Fruit fly (Drosophila melanogaster) whole organism, adult: ENCODE data around the gene Brd7-9.

Experiments
- CG11617 ChIP-seq: fragments of 200-800 bp; sonication (Bioruptor generic); optimal IDR thresholded peaks from 2 replicates; lab custom pipeline; 2017; ENCODE audit warnings: mild to moderate bottlenecking, missing biosample characterization, missing genetic modification reagents, missing genetic modification characterization
- CG12768 ChIP-seq: fragments of 200-800 bp; sonication (Bioruptor generic); optimal IDR thresholded peaks from 2 replicates; lab custom pipeline; 2017; ENCODE audit warnings: missing biosample characterization, missing genetic modification characterization, mild to moderate bottlenecking, moderate library complexity, missing genetic modification reagents
- CG14711 ChIP-seq: fragments of 200-800 bp; sonication (Bioruptor generic); optimal IDR thresholded peaks from 2 replicates; lab custom pipeline; 2018; ENCODE audit warnings: missing biosample characterization, mild to moderate bottlenecking, missing genetic modification characterization, moderate library complexity
- CG33017 ChIP-seq: fragments of 200-800 bp; sonication (Bioruptor generic); optimal IDR thresholded peaks from 2 replicates; lab custom pipeline; 2018; ENCODE audit warnings: missing biosample characterization, mild to moderate bottlenecking, missing genetic modification characterization, moderate library complexity
- CG5204 ChIP-seq: fragments of 200-800 bp; sonication (Bioruptor generic); optimal IDR thresholded peaks from 2 replicates; lab custom pipeline; 2016; ENCODE audit warnings: missing biosample characterization, missing genetic modification characterization
- CG7045 ChIP-seq: fragments of 200-800 bp; sonication (Bioruptor generic); optimal IDR thresholded peaks from 2 replicates; lab custom pipeline; 2017; ENCODE audit warnings: missing biosample characterization, mild to moderate bottlenecking, missing genetic modification characterization
- CG7101 ChIP-seq: fragments of 200-800 bp; sonication (Bioruptor generic); optimal IDR thresholded peaks from 2 replicates; lab custom pipeline; 2018; ENCODE audit warnings: missing biosample characterization, mild to moderate bottlenecking, missing genetic modification characterization, moderate library complexity
- Clk ChIP-seq: fragments of 200-800 bp; sonication (Bioruptor generic); optimal IDR thresholded peaks from 2 replicates; lab custom pipeline; 2017; ENCODE audit warnings: missing biosample characterization, missing genetic modification characterization
- Crg-1 ChIP-seq: fragments of 200-800 bp; sonication (Bioruptor generic); optimal IDR thresholded peaks from 2 replicates; lab custom pipeline; 2016; ENCODE audit warnings: missing biosample characterization, missing genetic modification characterization
- Hr96 ChIP-seq: fragments of 200-800 bp; sonication (Bioruptor generic); optimal IDR thresholded peaks from 2 replicates; lab custom pipeline; 2016; ENCODE audit warnings: missing biosample characterization, missing genetic modification characterization
- Mnt ChIP-seq: fragments of 200-800 bp; sonication (Bioruptor generic); optimal IDR thresholded peaks from 2 replicates; lab custom pipeline; 2016; ENCODE audit warnings: missing biosample characterization, mild to moderate bottlenecking, missing genetic modification characterization
- bab1 ChIP-seq: fragments of 200-800 bp; sonication (Bioruptor generic); optimal IDR thresholded peaks from 3 replicates; lab custom pipeline; 2019; ENCODE audit warnings: missing biosample characterization, mild to moderate bottlenecking, missing genetic modification characterization, moderate library complexity
- cnc ChIP-seq, 2 experiments: fragments of >200 bp; optimal IDR thresholded peaks; 2 replicates each; lab custom pipeline; 2017
- kay ChIP-seq: fragments of 200-800 bp; sonication (Bioruptor generic); peaks from one replicate; lab custom pipeline; 2016; ENCODE audit warnings: missing biosample characterization, missing genetic modification characterization, borderline replicate concordance
- ovo ChIP-seq: fragments of 200-800 bp; sonication (Bioruptor generic); optimal IDR thresholded peaks from 2 replicates; lab custom pipeline; 2016; ENCODE audit warnings: missing biosample characterization, missing genetic modification characterization
- pad ChIP-seq: fragments of 200-800 bp; sonication (Bioruptor generic); optimal IDR thresholded peaks from 3 replicates; lab custom pipeline; 2017; ENCODE audit warnings: missing biosample characterization, missing genetic modification characterization, mild to moderate bottlenecking, moderate library complexity, missing genetic modification reagents
- toe ChIP-seq: fragments of 200-800 bp; sonication (Bioruptor generic); optimal IDR thresholded peaks from 2 replicates; lab custom pipeline; 2016; ENCODE audit warnings: missing biosample characterization, missing genetic modification characterization

The Brd7-9 gene

DNA sequence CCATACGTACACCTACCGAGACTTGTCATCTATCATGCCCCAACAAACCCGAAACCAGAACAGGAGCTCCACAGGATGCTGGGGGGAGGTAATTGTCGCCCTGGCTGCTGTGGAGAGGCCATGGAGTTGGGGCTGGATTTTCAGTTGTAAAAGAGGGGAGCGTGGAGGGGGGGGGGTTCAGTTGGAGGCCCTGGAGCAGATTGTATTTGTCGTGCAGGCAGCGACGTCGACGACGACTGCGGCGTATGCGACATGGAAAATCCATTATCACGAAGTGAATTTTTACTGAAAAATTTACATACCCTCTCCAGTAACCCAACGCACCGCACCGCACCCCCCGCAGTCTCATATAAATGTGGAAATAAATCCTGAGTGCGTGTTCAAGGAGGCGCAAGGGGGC is 51.0 kb downstream of the Brd7-9 start:
- TF ChIP-seq CG12768 (GFP tag; lab: Kevin White, UChicago) (no peak), Clk (GFP tag; lab: Kevin White, UChicago) (no peak), ovo (GFP tag; lab: Kevin White, UChicago) (no peak), pad (GFP tag; lab: Kevin White, UChicago) (no peak), Hr96 (GFP tag; lab: Kevin White, UChicago) (no peak), cnc (optimal IDR thresholded peaks at IDR 0.05; lab: Kevin White, UChicago) (no peak), bab1 (no peak), CG33017 (tag; lab: Kevin White, UChicago) (no peak), toe (GFP tag; lab: Kevin White, UChicago) (no peak), CG7101 (tag; lab: Kevin White, UChicago) (no peak), kay (GFP tag; lab: Kevin White, UChicago) (no peak), Crg-1 (no peak), CG14711 (tag; lab: Kevin White, UChicago) (no peak), CG11617 (GFP tag; lab: Kevin White, UChicago) (no peak), Mnt (no peak), CG5204 (GFP tag; lab: Kevin White, UChicago) (no peak), CG7045 (no peak)
